Worm (Caenorhabditis elegans) whole organism, midembryonic: ENCODE data around the gene ugt-35.

ENCODE experiments used
- flt-1 ChIP-seq: fragments of 200-800 bp; sonication (Bioruptor generic); IDR thresholded peaks from 2 replicates; pipeline ENCODE4 v1.3.6; 2022; ENCODE audit warnings: missing genetic modification characterization, missing compliant biosample characterization
- tab-1 ChIP-seq: fragments of 200-800 bp; sonication (Bioruptor generic); IDR thresholded peaks from 2 replicates; pipeline ENCODE4 v1.3.6; 2022; ENCODE audit warnings: missing genetic modification characterization, missing compliant biosample characterization
- ztf-23 ChIP-seq: fragments of 200-800 bp; sonication (Bioruptor generic); IDR thresholded peaks from 2 replicates; pipeline ENCODE4 v1.3.6; 2022; ENCODE audit warnings: missing genetic modification reagents, missing genetic modification characterization, missing compliant biosample characterization

DNA sequence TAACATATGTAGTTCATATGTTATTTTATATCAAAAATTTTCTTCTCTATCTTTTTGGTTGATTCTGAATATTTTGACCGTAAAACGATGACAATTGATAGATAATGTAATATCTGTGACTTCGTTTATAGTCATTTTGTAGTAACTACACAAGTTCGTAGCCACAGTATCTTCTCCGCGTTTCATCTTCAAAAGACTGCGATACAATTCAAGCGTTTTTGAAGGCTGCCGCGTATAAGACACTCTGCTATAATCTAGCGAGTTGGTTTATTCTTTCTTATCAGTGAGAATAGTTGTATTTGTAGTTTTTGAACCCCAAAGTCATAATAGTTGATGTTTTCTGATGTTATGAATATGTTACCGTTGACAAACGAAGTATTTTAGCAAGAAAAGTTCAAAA lies 2.9 kb upstream of the ugt-35 start, which contains the start of gene ugt-34:
- no peak for TF ChIP-seq flt-1 (GFP tag; lab: Robert Waterston, UW)
- TF ChIP-seq ztf-23 = no peak
- TF ChIP-seq tab-1 (GFP tag; lab: Robert Waterston, UW) = no peak
